Fruit fly (Drosophila melanogaster) whole organism, prepupa: ENCODE results near the gene Rala.

ENCODE experiments used
- CG10631 ChIP-seq: fragments of 200-800 bp; sonication (Bioruptor generic); optimal IDR thresholded peaks from 2 replicates; lab custom pipeline; 2016; ENCODE audit warnings: missing biosample characterization, missing genetic modification characterization
- CG10669 ChIP-seq: fragments of 200-800 bp; sonication (Bioruptor generic); optimal IDR thresholded peaks from 3 replicates; lab custom pipeline; 2018; ENCODE audit warnings: missing biosample characterization, mild to moderate bottlenecking, missing genetic modification characterization, moderate library complexity
- CG11294 ChIP-seq: fragments of 200-800 bp; sonication (Bioruptor generic); IDR thresholded peaks from 2 replicates; pipeline ENCODE4 v1.3.6; 2022; ENCODE audit warnings: missing biosample characterization, missing genetic modification characterization
- CG11762 ChIP-seq: fragments of 200-800 bp; sonication (Bioruptor generic); optimal IDR thresholded peaks from 3 replicates; lab custom pipeline; 2016; ENCODE audit warnings: missing biosample characterization, missing genetic modification characterization; ENCODE audit not compliant: insufficient read depth
- CG15336 ChIP-seq: fragments of 200-800 bp; sonication (Bioruptor generic); IDR thresholded peaks from 2 replicates; pipeline ENCODE4 v1.3.6; 2022; ENCODE audit warnings: missing biosample characterization, missing genetic modification characterization
- CG16779 ChIP-seq: fragments of 200-800 bp; sonication (Bioruptor generic); optimal IDR thresholded peaks from 3 replicates; lab custom pipeline; 2017; ENCODE audit warnings: missing biosample characterization, mild to moderate bottlenecking, missing genetic modification characterization
- CG32006 ChIP-seq: fragments of 200-800 bp; sonication (Bioruptor generic); optimal IDR thresholded peaks from 3 replicates; lab custom pipeline; 2017; ENCODE audit warnings: missing biosample characterization, mild to moderate bottlenecking, missing genetic modification characterization
- CG34406 ChIP-seq: fragments of 200-800 bp; sonication (Bioruptor generic); optimal IDR thresholded peaks from 3 replicates; lab custom pipeline; 2016; ENCODE audit warnings: missing biosample characterization, missing genetic modification characterization
- CG4318 ChIP-seq: fragments of 200-800 bp; sonication (Bioruptor generic); optimal IDR thresholded peaks from 3 replicates; lab custom pipeline; 2017; ENCODE audit warnings: missing biosample characterization, mild to moderate bottlenecking, missing genetic modification characterization
- CG6163 ChIP-seq: fragments of 200-800 bp; sonication (Bioruptor generic); IDR thresholded peaks from 3 replicates; pipeline ENCODE4 v1.3.6; 2022; ENCODE audit warnings: missing biosample characterization, missing genetic modification characterization
- CG6276 ChIP-seq: fragments of 200-800 bp; sonication (Bioruptor generic); optimal IDR thresholded peaks from 2 replicates; lab custom pipeline; 2017; ENCODE audit warnings: missing biosample characterization, mild to moderate bottlenecking, missing genetic modification characterization
- CG6792 ChIP-seq: fragments of 200-800 bp; sonication (Bioruptor generic); optimal IDR thresholded peaks from 3 replicates; lab custom pipeline; 2016; ENCODE audit warnings: missing biosample characterization, missing genetic modification characterization
- CG6808 ChIP-seq: fragments of 200-800 bp; sonication (Bioruptor generic); optimal IDR thresholded peaks from 3 replicates; lab custom pipeline; 2017; ENCODE audit warnings: missing biosample characterization, missing genetic modification characterization, mild to moderate bottlenecking, moderate library complexity, missing genetic modification reagents
- CG6854 ChIP-seq: fragments of 200-800 bp; sonication (Bioruptor generic); optimal IDR thresholded peaks from 2 replicates; lab custom pipeline; 2017; ENCODE audit warnings: missing biosample characterization, mild to moderate bottlenecking, missing genetic modification characterization
- CG7368 ChIP-seq: fragments of 200-800 bp; sonication (Bioruptor generic); optimal IDR thresholded peaks from 3 replicates; lab custom pipeline; 2016; ENCODE audit warnings: missing biosample characterization, missing genetic modification characterization
- CG8119 ChIP-seq: fragments of 200-800 bp; sonication (Bioruptor generic); IDR thresholded peaks from 3 replicates; pipeline ENCODE4 v1.3.6; 2022; ENCODE audit warnings: missing biosample characterization, missing genetic modification characterization
- CG8632 ChIP-seq: fragments of 200-800 bp; sonication (Bioruptor generic); optimal IDR thresholded peaks from 3 replicates; lab custom pipeline; 2016; ENCODE audit warnings: missing biosample characterization, missing genetic modification characterization
- Eip78C ChIP-seq: fragments of 200-800 bp; sonication (Bioruptor generic); peaks from one replicate; lab custom pipeline; 2016; ENCODE audit warnings: missing biosample characterization, missing genetic modification characterization
- Ets96B ChIP-seq: fragments of 200-800 bp; optimal IDR thresholded peaks from 2 replicates; lab custom pipeline; 2019; ENCODE audit warnings: missing biosample characterization, mild to moderate bottlenecking, missing genetic modification characterization, moderate library complexity
- Hr4 ChIP-seq: fragments of 200-800 bp; sonication (Bioruptor generic); optimal IDR thresholded peaks from 3 replicates; lab custom pipeline; 2016; ENCODE audit warnings: missing biosample characterization, missing genetic modification characterization
- Lpt ChIP-seq: fragments of 200-800 bp; sonication (Bioruptor generic); optimal IDR thresholded peaks from 3 replicates; lab custom pipeline; 2016; ENCODE audit warnings: missing biosample characterization, missing genetic modification characterization
- Met ChIP-seq: fragments of 200-800 bp; sonication (Bioruptor generic); optimal IDR thresholded peaks from 3 replicates; lab custom pipeline; 2016; ENCODE audit warnings: missing biosample characterization, missing genetic modification characterization
- OdsH ChIP-seq: fragments of 200-800 bp; sonication (Bioruptor generic); optimal IDR thresholded peaks from 3 replicates; lab custom pipeline; 2016; ENCODE audit warnings: missing biosample characterization, missing genetic modification characterization
- Sox102F ChIP-seq: fragments of 200-800 bp; sonication (Bioruptor generic); optimal IDR thresholded peaks from 2 replicates; lab custom pipeline; 2016; ENCODE audit warnings: missing biosample characterization, mild to moderate bottlenecking, missing genetic modification characterization
- Sox14 ChIP-seq: fragments of 200-800 bp; sonication (Bioruptor generic); optimal IDR thresholded peaks from 3 replicates; lab custom pipeline; 2016; ENCODE audit warnings: missing biosample characterization, missing genetic modification characterization
- acj6 ChIP-seq: fragments of 200-800 bp; sonication (Bioruptor generic); optimal IDR thresholded peaks from 3 replicates; lab custom pipeline; 2016; ENCODE audit warnings: missing biosample characterization, missing genetic modification characterization
- cyc ChIP-seq: fragments of 200-800 bp; sonication (Bioruptor generic); optimal IDR thresholded peaks from 3 replicates; lab custom pipeline; 2016; ENCODE audit warnings: missing biosample characterization, missing genetic modification characterization
- dac ChIP-seq: fragments of 200-800 bp; sonication (Bioruptor generic); optimal IDR thresholded peaks from 2 replicates; lab custom pipeline; 2017; ENCODE audit warnings: missing biosample characterization, mild to moderate bottlenecking, missing genetic modification characterization
- eg ChIP-seq: fragments of 200-800 bp; sonication (Bioruptor generic); IDR thresholded peaks from 3 replicates; pipeline ENCODE4 v1.3.6; 2022; ENCODE audit warnings: missing biosample characterization, missing genetic modification characterization
- esn ChIP-seq: fragments of 200-800 bp; sonication (Bioruptor generic); optimal IDR thresholded peaks from 2 replicates; lab custom pipeline; 2016; ENCODE audit warnings: missing biosample characterization, mild to moderate bottlenecking, missing genetic modification characterization, moderate library complexity
- fkh ChIP-seq: fragments of 200-800 bp; sonication (Bioruptor generic); optimal IDR thresholded peaks from 3 replicates; lab custom pipeline; 2017; ENCODE audit warnings: missing biosample characterization, mild to moderate bottlenecking, missing genetic modification characterization, moderate library complexity
- net ChIP-seq: fragments of 200-800 bp; sonication (Bioruptor generic); optimal IDR thresholded peaks from 3 replicates; lab custom pipeline; 2016; ENCODE audit warnings: missing biosample characterization, missing genetic modification characterization
- pdm3 ChIP-seq: fragments of 200-800 bp; sonication (Bioruptor generic); optimal IDR thresholded peaks from 3 replicates; lab custom pipeline; 2016; ENCODE audit warnings: missing biosample characterization, missing genetic modification characterization
- salr ChIP-seq, 2 experiments: fragments of 200-800 bp; sonication (Bioruptor generic); optimal IDR thresholded peaks; 3 replicates each; lab custom pipeline; 2016 to 2018; ENCODE audit warnings: missing biosample characterization in 2 of 2, missing genetic modification characterization in 2 of 2, mild to moderate bottlenecking in 1 of 2
- svp ChIP-seq: fragments of 200-800 bp; sonication (Bioruptor generic); peaks from one replicate; lab custom pipeline; 2016; ENCODE audit warnings: missing biosample characterization, missing genetic modification characterization
- topi ChIP-seq: fragments of 200-800 bp; sonication (Bioruptor generic); optimal IDR thresholded peaks from 3 replicates; lab custom pipeline; 2016; ENCODE audit warnings: missing biosample characterization, missing genetic modification characterization
- vri ChIP-seq: fragments of 200-800 bp; sonication (Bioruptor generic); optimal IDR thresholded peaks from 3 replicates; lab custom pipeline; 2016; ENCODE audit warnings: missing biosample characterization, mild to moderate bottlenecking, missing genetic modification characterization

Rala gene

dm6 chrX:3715616-3716015, 3.8 kb downstream of the Rala start (continued):
- no peak for TF ChIP-seq Hr4 (GFP tag; lab: Kevin White, UChicago)
- peak; percentile 53; the same call in 1 of the 3 replicates for TF ChIP-seq CG8119 (GFP tag; lab: Robert Waterston, UW)
- TF ChIP-seq acj6 (GFP tag; lab: Kevin White, UChicago), result no peak
- TF ChIP-seq Eip78C (GFP tag; lab: Kevin White, UChicago), result no peak

DNA sequence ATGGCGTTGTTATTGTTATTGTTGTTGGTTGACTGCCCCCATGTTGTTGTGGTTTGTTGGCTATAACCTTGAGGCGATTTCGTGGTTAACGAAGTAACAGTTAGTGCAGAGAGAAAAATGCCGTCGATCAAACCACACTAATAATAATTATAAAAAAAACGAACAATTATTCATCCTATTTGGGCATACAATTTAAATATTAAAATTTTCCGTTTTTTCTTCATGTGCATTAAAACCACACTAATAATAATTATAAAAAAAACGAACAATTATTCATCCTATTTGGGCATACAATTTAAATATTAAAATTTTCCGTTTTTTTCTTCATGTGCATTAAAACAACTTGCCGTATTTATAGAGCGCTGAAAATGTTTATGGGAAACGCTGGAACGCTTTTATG, 4.4 kb downstream of the Rala start:
- TF ChIP-seq OdsH (peak; percentile 2), Eip78C (GFP tag; lab: Kevin White, UChicago) (peak; percentile 74), pdm3 (GFP tag; lab: Kevin White, UChicago) (peak; percentile 23), CG32006 (GFP tag; lab: Kevin White, UChicago) (peak; percentile 34), eg (GFP tag; lab: Robert Waterston, UW) (0 out of 3 replicates have a peak, but pooled peaks have one; percentile 10), CG15336 (0 out of 2 replicates have a peak, but pooled peaks have one; percentile 7), svp (GFP tag; lab: Kevin White, UChicago) (peak; percentile 40), Hr4 (GFP tag; lab: Kevin White, UChicago) (peak; percentile 27)

dm6 chrX:3714020-3714419, 5.4 kb downstream of the Rala start:
- TF ChIP-seq Hr4 (GFP tag; lab: Kevin White, UChicago) (peak; percentile 77), vri (GFP tag; lab: Kevin White, UChicago) (no peak), Sox14 (GFP tag; lab: Kevin White, UChicago) (no peak), CG15336 (peak; percentile 75), Lpt (peak; percentile 54), OdsH (peak; percentile 5), CG6163 (GFP tag; lab: Robert Waterston, UW) (peak; percentile 34; the same call in 1 of the 3 replicates), CG16779 (no peak), topi (GFP tag; lab: Kevin White, UChicago) (no peak), CG6792 (no peak), CG34406 (GFP tag; lab: Kevin White, UChicago) (no peak), CG11762 (GFP tag; lab: Kevin White, UChicago) (no peak), CG11294 (peak; percentile 20; the same call in 1 of the 2 replicates), CG8632 (GFP tag; lab: Kevin White, UChicago) (no peak), Met (GFP tag; lab: Kevin White, UChicago) (no peak), esn (GFP tag; lab: Kevin White, UChicago) (no peak), dac (GFP tag; lab: Kevin White, UChicago) (peak; percentile 52), CG4318 (peak; percentile 73), pdm3 (GFP tag; lab: Kevin White, UChicago) (peak; percentile 24), CG6808 (no peak), cyc (no peak), Sox102F (GFP tag; lab: Kevin White, UChicago) (no peak), CG8119 (GFP tag; lab: Robert Waterston, UW) (peak; percentile 77), net (peak; percentile 10), Eip78C (GFP tag; lab: Kevin White, UChicago) (peak; percentile 69), CG32006 (GFP tag; lab: Kevin White, UChicago) (peak; percentile 74), CG6854 (GFP tag; lab: Kevin White, UChicago) (no peak), fkh (GFP tag; lab: Kevin White, UChicago) (no peak), CG10631 (no peak), CG7368 (GFP tag; lab: Kevin White, UChicago) (no peak), CG10669 (GFP tag; lab: Kevin White, UChicago) (no peak), Ets96B (tag; lab: Kevin White, UChicago) (no peak), salr (GFP tag; optimal IDR thresholded peaks at IDR 0.05; lab: Kevin White, UChicago) (peak in 1 of 2 experiments; percentile 31), eg (GFP tag; lab: Robert Waterston, UW) (peak; percentile 67), CG6276 (GFP tag; lab: Kevin White, UChicago) (peak; percentile 61)
- TF ChIP-seq, all 60 proteins: peak for 16
